Worm (Caenorhabditis elegans): Measurements from ENCODE around the gene acr-24.
A peak's percentile ranks its signal among the peaks of the same experiment; 100 is the strongest.

ce11 chrIV:15471430-15471829, 25.9 kb upstream of the acr-24 start, which contains the start of gene ntl-11:
- TF ChIP-seq zip-11 (GFP tag; IDR thresholded peaks at IDR 0.05) (no peak), mxl-2 (GFP tag; conservative IDR thresholded peaks at IDR 0.05) (peak; percentile 81), nhr-10 (tag; optimal IDR thresholded peaks at IDR 0.05) (peak; percentile 68), nhr-25 (tag; optimal IDR thresholded peaks at IDR 0.05; ENCODE audit: borderline replicate concordance, insufficient read depth) (peak; percentile 93), nhr-237 (tag; optimal IDR thresholded peaks at IDR 0.05) (no peak), tag-97 (GFP tag; IDR thresholded peaks at IDR 0.05) (no peak)

All from whole organism, L4 larva.